Worm (Caenorhabditis elegans): ENCODE results near the gene spin-1.

- TF ChIP-seq nhr-237 (tag; optimal IDR thresholded peaks at IDR 0.05) = no peak
- TF ChIP-seq sup-37 (GFP tag; optimal IDR thresholded peaks at IDR 0.05) = no peak
- no peak for TF ChIP-seq elt-3 (tag; optimal IDR thresholded peaks at IDR 0.05)
- TF ChIP-seq pqm-1 (tag; optimal IDR thresholded peaks at IDR 0.05) = no peak
- TF ChIP-seq nhr-11 (tag; optimal IDR thresholded peaks at IDR 0.05) = no peak
- no peak for TF ChIP-seq C16A3.4 (tag; optimal IDR thresholded peaks at IDR 0.05)
- no peak for TF ChIP-seq sox-4 (tag; optimal IDR thresholded peaks at IDR 0.05)
- no peak for TF ChIP-seq egl-27 (tag; optimal IDR thresholded peaks at IDR 0.05)
- TF ChIP-seq unc-130 (tag; optimal IDR thresholded peaks at IDR 0.05) = no peak
- no peak for TF ChIP-seq mdl-1 (tag; optimal IDR thresholded peaks at IDR 0.05)
- TF ChIP-seq nhr-90 (tag; optimal IDR thresholded peaks at IDR 0.05; ENCODE audit: poor library complexity) = no peak
- no peak for TF ChIP-seq fos-1 (tag; optimal IDR thresholded peaks at IDR 0.05)
- TF ChIP-seq mef-2 (tag; optimal IDR thresholded peaks at IDR 0.05) = no peak
Observed at ce11 chrV:12086934-12087333, 27.9 kb upstream of the spin-1 start, which contains the start of gene gana-1.
